Worm (Caenorhabditis elegans) whole organism, mixed stage, embryonic: ENCODE measurements around the gene ptr-16.

Experiments used
- blmp-1 ChIP-seq: fragments of 150-350 bp; optimal IDR thresholded peaks from 2 replicates; lab custom pipeline; 2014; ENCODE audit warnings: missing biosample characterization, missing genetic modification characterization
- ces-1 ChIP-seq: fragments of 150-350 bp; optimal IDR thresholded peaks from 2 replicates; lab custom pipeline; 2014; ENCODE audit warnings: missing biosample characterization, missing genetic modification reagents, missing genetic modification characterization
- mab-5 ChIP-seq: fragments of 150-350 bp; optimal IDR thresholded peaks from 2 replicates; lab custom pipeline; 2014; ENCODE audit warnings: missing biosample characterization, missing genetic modification characterization
- nhr-2 ChIP-seq: fragments of 150-350 bp; optimal IDR thresholded peaks from 2 replicates; lab custom pipeline; 2014; ENCODE audit warnings: missing biosample characterization, missing genetic modification characterization
- nhr-237 ChIP-seq: fragments of 150-350 bp; optimal IDR thresholded peaks from 2 replicates; lab custom pipeline; 2014; ENCODE audit warnings: missing biosample characterization, missing genetic modification characterization
- nhr-28 ChIP-seq: fragments of 150-350 bp; optimal IDR thresholded peaks from 2 replicates; lab custom pipeline; 2014; ENCODE audit warnings: missing biosample characterization, missing genetic modification characterization
- nhr-76 ChIP-seq: sonication (generic microtip); optimal IDR thresholded peaks from 2 replicates; lab custom pipeline; 2017; ENCODE audit warnings: missing biosample characterization, missing genetic modification characterization
- pha-4 ChIP-seq: fragments of 150-350 bp; optimal IDR thresholded peaks from 2 replicates; lab custom pipeline; 2018; ENCODE audit warnings: missing biosample characterization, missing genetic modification reagents, missing genetic modification characterization
- snpc-4 ChIP-seq: fragments of 150-350 bp; optimal IDR thresholded peaks from 2 replicates; lab custom pipeline; 2014; ENCODE audit warnings: missing biosample characterization, missing genetic modification characterization
- sptf-1 ChIP-seq: sonication (generic microtip); optimal IDR thresholded peaks from 2 replicates; lab custom pipeline; 2017; ENCODE audit warnings: mild to moderate bottlenecking, missing genetic modification characterization, moderate library complexity, missing compliant biosample characterization
- tbx-8 ChIP-seq: fragments of 200-800 bp; sonication (Bioruptor generic); optimal IDR thresholded peaks from 2 replicates; lab custom pipeline; 2018; ENCODE audit warnings: mild to moderate bottlenecking, missing genetic modification characterization, moderate library complexity, missing compliant biosample characterization
- unc-62 ChIP-seq: fragments of 150-350 bp; optimal IDR thresholded peaks from 2 replicates; lab custom pipeline; 2014; ENCODE audit warnings: missing biosample characterization, missing genetic modification reagents, missing genetic modification characterization
- ztf-11 ChIP-seq: fragments of 150-350 bp; optimal IDR thresholded peaks from 2 replicates; lab custom pipeline; 2014; ENCODE audit warnings: missing biosample characterization, missing genetic modification characterization

- TF ChIP-seq nhr-2 (tag; lab: Kevin White, UChicago) (no peak), mab-5 (peak; percentile 87), ces-1 (GFP tag; lab: Kevin White, UChicago) (peak; percentile 87), tbx-8 (GFP tag; lab: Kevin White, UChicago) (peak; percentile 50), nhr-76 (tag; lab: Kevin White, UChicago) (no peak), ztf-11 (tag; lab: Kevin White, UChicago) (peak; percentile 98), blmp-1 (tag; lab: Kevin White, UChicago) (peak; percentile 3), unc-62 (GFP tag; lab: Kevin White, UChicago) (peak; percentile 91), sptf-1 (tag; lab: Kevin White, UChicago) (peak; percentile 94), nhr-237 (tag; lab: Kevin White, UChicago) (peak; percentile 84), nhr-28 (tag; lab: Kevin White, UChicago) (peak; percentile 23), pha-4 (tag; lab: Kevin White, UChicago) (peak; percentile 79), snpc-4 (tag; lab: Kevin White, UChicago) (no peak)
These were observed 14.2 kb upstream of the ptr-16 start for ce11 chrV:1151324-1151742.
